Worm (Caenorhabditis elegans) whole organism, L4 larva: ENCODE results near the gene zipt-9.

ENCODE experiments used
- F10B5.3 ChIP-seq: sonication (generic microtip); optimal IDR thresholded peaks from 2 replicates; lab custom pipeline; 2016; ENCODE audit warnings: mild to moderate bottlenecking, missing genetic modification characterization, missing compliant biosample characterization
- F26F4.8 ChIP-seq: fragments of 200-800 bp; sonication (Bioruptor generic); conservative IDR thresholded peaks from 2 replicates; pipeline ENCODE4 v1.3.6; 2022; ENCODE audit warnings: missing genetic modification characterization, missing compliant biosample characterization
- F37D6.2 ChIP-seq: sonication (generic microtip); optimal IDR thresholded peaks from 2 replicates; lab custom pipeline; 2016; ENCODE audit warnings: mild to moderate bottlenecking, missing genetic modification characterization, missing compliant biosample characterization
- T26A8.4 ChIP-seq: fragments of 200-800 bp; sonication (Bioruptor generic); IDR thresholded peaks from 2 replicates; pipeline ENCODE4 v1.3.6; 2022; ENCODE audit warnings: missing genetic modification characterization, missing compliant biosample characterization
- Y105C5A.15 ChIP-seq: fragments of 200-800 bp; sonication (Bioruptor generic); IDR thresholded peaks from 2 replicates; pipeline ENCODE4 v1.3.6; 2022; ENCODE audit warnings: missing genetic modification characterization, missing compliant biosample characterization
- Y48G9A.11 ChIP-seq: fragments of 200-800 bp; sonication (Bioruptor generic); IDR thresholded peaks from 2 replicates; pipeline ENCODE4 v1.3.6; 2022; ENCODE audit warnings: missing genetic modification reagents, missing genetic modification characterization, missing compliant biosample characterization
- Y5F2A.4 ChIP-seq: fragments of 200-800 bp; sonication (Bioruptor generic); optimal IDR thresholded peaks from 2 replicates; lab custom pipeline; 2018; ENCODE audit warnings: mild to moderate bottlenecking, missing genetic modification characterization, missing compliant biosample characterization
- aha-1 ChIP-seq: fragments of 150-350 bp; peaks from one replicate; lab custom pipeline; 2014; ENCODE audit warnings: missing biosample characterization, missing genetic modification characterization
- aly-2 ChIP-seq: sonication (generic microtip); optimal IDR thresholded peaks from 2 replicates; lab custom pipeline; 2018; ENCODE audit warnings: missing biosample characterization, missing genetic modification characterization
- arid-1 ChIP-seq: fragments of 200-800 bp; sonication (Bioruptor generic); conservative IDR thresholded peaks from 2 replicates; pipeline ENCODE4 v1.3.6; 2022; ENCODE audit warnings: missing genetic modification reagents, missing genetic modification characterization, missing compliant biosample characterization
- ceh-32 ChIP-seq: sonication (generic microtip); optimal IDR thresholded peaks from 2 replicates; lab custom pipeline; 2016; ENCODE audit warnings: mild to moderate bottlenecking, missing genetic modification characterization, missing compliant biosample characterization; ENCODE audit not compliant: poor library complexity
- ceh-62 ChIP-seq: sonication (generic microtip); optimal IDR thresholded peaks from 2 replicates; lab custom pipeline; 2017; ENCODE audit warnings: missing biosample characterization, missing genetic modification characterization
- ceh-82 ChIP-seq: sonication (generic microtip); optimal IDR thresholded peaks from 2 replicates; lab custom pipeline; 2017; ENCODE audit warnings: missing biosample characterization, missing genetic modification characterization
- ces-1 ChIP-seq: fragments of 150-350 bp; sonication (generic microtip); optimal IDR thresholded peaks from 4 replicates; lab custom pipeline; 2014; ENCODE audit warnings: missing biosample characterization, missing genetic modification reagents, missing genetic modification characterization
- cey-2 ChIP-seq: sonication (generic microtip); optimal IDR thresholded peaks from 3 replicates; lab custom pipeline; 2017; ENCODE audit warnings: missing genetic modification characterization, mild to moderate bottlenecking, missing compliant biosample characterization, antibody characterized with exemption, borderline replicate concordance; ENCODE audit not compliant: insufficient read depth
- ctbp-1 ChIP-seq: fragments of 200-800 bp; sonication (Bioruptor generic); IDR thresholded peaks from 2 replicates; pipeline ENCODE4 v1.3.6; 2022; ENCODE audit warnings: missing genetic modification reagents, missing genetic modification characterization, missing compliant biosample characterization
- daf-12 ChIP-seq: fragments of 150-350 bp; optimal IDR thresholded peaks from 2 replicates; lab custom pipeline; 2014; ENCODE audit warnings: missing biosample characterization, missing genetic modification reagents, missing genetic modification characterization
- daf-8 ChIP-seq: fragments of 200-800 bp; sonication (Bioruptor generic); IDR thresholded peaks from 2 replicates; pipeline ENCODE4 v1.3.6; 2022; ENCODE audit warnings: missing genetic modification characterization, missing compliant biosample characterization
- dpl-1 ChIP-seq: fragments of 150-350 bp; optimal IDR thresholded peaks from 2 replicates; lab custom pipeline; 2014; ENCODE audit warnings: missing biosample characterization, missing genetic modification reagents, missing genetic modification characterization
- dve-1 ChIP-seq: sonication (generic microtip); optimal IDR thresholded peaks from 2 replicates; lab custom pipeline; 2017; ENCODE audit warnings: antibody characterized with exemption, mild to moderate bottlenecking, missing genetic modification characterization, missing compliant biosample characterization; ENCODE audit not compliant: insufficient read depth
- egl-27 ChIP-seq: sonication (generic microtip); optimal IDR thresholded peaks from 3 replicates; lab custom pipeline; 2017; ENCODE audit warnings: missing biosample characterization, missing genetic modification reagents, missing genetic modification characterization
- hif-1 ChIP-seq, 2 experiments: sonication (generic microtip); optimal IDR thresholded peaks; 2 replicates each; lab custom pipeline; 2016 to 2017; ENCODE audit warnings: missing compliant biosample characterization in 2 of 2, missing genetic modification characterization in 2 of 2, missing genetic modification reagents in 2 of 2, missing genotype in 2 of 2, mild to moderate bottlenecking in 1 of 2
- hlh-11 ChIP-seq: fragments of 200-800 bp; sonication (Bioruptor generic); optimal IDR thresholded peaks from 2 replicates; lab custom pipeline; 2018; ENCODE audit warnings: mild to moderate bottlenecking, missing genetic modification characterization, missing compliant biosample characterization
- hlh-30 ChIP-seq: sonication (generic microtip); optimal IDR thresholded peaks from 2 replicates; lab custom pipeline; 2017; ENCODE audit warnings: antibody characterized with exemption, mild to moderate bottlenecking, missing genetic modification characterization, missing compliant biosample characterization; ENCODE audit not compliant: insufficient read depth
- hmg-1.1 ChIP-seq: fragments of 200-800 bp; sonication (Bioruptor generic); IDR thresholded peaks from 2 replicates; pipeline ENCODE4 v1.3.6; 2022; ENCODE audit warnings: missing genetic modification reagents, missing genetic modification characterization, missing compliant biosample characterization
- jun-1 ChIP-seq: fragments of 150-350 bp; optimal IDR thresholded peaks from 2 replicates; lab custom pipeline; 2014; ENCODE audit warnings: missing biosample characterization, missing genetic modification reagents, missing genetic modification characterization
- lin-1 ChIP-seq: fragments of 200-800 bp; sonication (Bioruptor generic); IDR thresholded peaks from 2 replicates; pipeline ENCODE4 v1.3.6; 2022; ENCODE audit warnings: missing genetic modification reagents, missing genetic modification characterization, missing compliant biosample characterization
- lin-13 ChIP-seq: fragments of 150-350 bp; optimal IDR thresholded peaks from 2 replicates; lab custom pipeline; 2014; ENCODE audit warnings: missing biosample characterization, missing genetic modification reagents, missing genetic modification characterization
- lin-15B ChIP-seq: fragments of 150-350 bp; sonication (generic microtip); optimal IDR thresholded peaks from 3 replicates; lab custom pipeline; 2014; ENCODE audit warnings: missing biosample characterization, missing genetic modification characterization
- lin-38 ChIP-seq: fragments of 200-800 bp; sonication (Bioruptor generic); IDR thresholded peaks from 2 replicates; pipeline ENCODE4 v1.3.6; 2022; ENCODE audit warnings: missing genetic modification reagents, missing genetic modification characterization, missing compliant biosample characterization
- lir-3 ChIP-seq: sonication (generic microtip); optimal IDR thresholded peaks from 2 replicates; lab custom pipeline; 2016; ENCODE audit warnings: mild to moderate bottlenecking, missing genetic modification characterization, missing compliant biosample characterization
- mdl-1 ChIP-seq, 2 experiments: fragments of 150-350 bp in 1 of 2; sonication (generic microtip) in 1 of 2; optimal IDR thresholded peaks; 2 replicates each; lab custom pipeline; 2014 to 2017; ENCODE audit warnings: missing biosample characterization in 2 of 2, missing genetic modification characterization in 2 of 2
- mep-1 ChIP-seq: fragments of 150-350 bp; sonication (generic microtip); optimal IDR thresholded peaks from 3 replicates; lab custom pipeline; 2014; ENCODE audit warnings: missing biosample characterization, missing genetic modification characterization
- mes-2 ChIP-seq: sonication (generic microtip); optimal IDR thresholded peaks from 2 replicates; lab custom pipeline; 2016; ENCODE audit warnings: missing genotype, mild to moderate bottlenecking, missing genetic modification characterization, missing compliant biosample characterization; ENCODE audit not compliant: poor library complexity, severe bottlenecking
- nhr-11 ChIP-seq: fragments of 150-350 bp; optimal IDR thresholded peaks from 2 replicates; lab custom pipeline; 2014; ENCODE audit warnings: missing biosample characterization, missing genetic modification characterization
- nhr-111 ChIP-seq: fragments of 200-800 bp; sonication (Bioruptor generic); optimal IDR thresholded peaks from 2 replicates; lab custom pipeline; 2018; ENCODE audit warnings: mild to moderate bottlenecking, missing genetic modification characterization, missing compliant biosample characterization
- nhr-237 ChIP-seq: sonication (generic microtip); optimal IDR thresholded peaks from 2 replicates; lab custom pipeline; 2017; ENCODE audit warnings: missing biosample characterization, missing genetic modification characterization
- nhr-28 ChIP-seq: fragments of 150-350 bp; optimal IDR thresholded peaks from 2 replicates; lab custom pipeline; 2014; ENCODE audit warnings: missing biosample characterization, missing genetic modification characterization
- nhr-41 ChIP-seq: fragments of 200-800 bp; sonication (Bioruptor generic); IDR thresholded peaks from 2 replicates; pipeline ENCODE4 v1.3.6; 2022; ENCODE audit warnings: missing genetic modification reagents, missing genetic modification characterization, missing compliant biosample characterization
- nhr-48 ChIP-seq: sonication (generic microtip); optimal IDR thresholded peaks from 2 replicates; lab custom pipeline; 2016; ENCODE audit warnings: mild to moderate bottlenecking, missing genetic modification characterization, missing compliant biosample characterization
- nhr-6 ChIP-seq: fragments of 150-350 bp; optimal IDR thresholded peaks from 2 replicates; lab custom pipeline; 2014; ENCODE audit warnings: missing biosample characterization, missing genetic modification characterization
- nhr-76 ChIP-seq: fragments of 150-350 bp; optimal IDR thresholded peaks from 2 replicates; lab custom pipeline; 2014; ENCODE audit warnings: missing biosample characterization, missing genetic modification characterization
- nhr-77 ChIP-seq: fragments of 150-350 bp; optimal IDR thresholded peaks from 2 replicates; lab custom pipeline; 2014; ENCODE audit warnings: missing biosample characterization, missing genetic modification characterization
- php-3 ChIP-seq: fragments of 200-800 bp; sonication (Bioruptor generic); IDR thresholded peaks from 2 replicates; pipeline ENCODE4 v1.3.6; 2022; ENCODE audit warnings: missing genetic modification reagents, missing genetic modification characterization, missing compliant biosample characterization
- pqm-1 ChIP-seq: sonication (generic microtip); optimal IDR thresholded peaks from 2 replicates; lab custom pipeline; 2017; ENCODE audit warnings: missing biosample characterization, missing genetic modification characterization
- rbr-2 ChIP-seq: sonication (generic microtip); optimal IDR thresholded peaks from 2 replicates; lab custom pipeline; 2016; ENCODE audit warnings: missing genotype, missing genetic modification characterization, missing compliant biosample characterization
- snpc-1.2 ChIP-seq: fragments of 200-800 bp; sonication (Bioruptor generic); IDR thresholded peaks from 2 replicates; pipeline ENCODE4 v1.3.6; 2022; ENCODE audit warnings: missing genetic modification reagents, missing genetic modification characterization, missing compliant biosample characterization
- spr-1 ChIP-seq: sonication (generic microtip); optimal IDR thresholded peaks from 2 replicates; lab custom pipeline; 2016; ENCODE audit warnings: mild to moderate bottlenecking, missing genetic modification characterization, missing compliant biosample characterization
- spr-3 ChIP-seq: fragments of 200-800 bp; sonication (Bioruptor generic); optimal IDR thresholded peaks from 2 replicates; lab custom pipeline; 2018; ENCODE audit warnings: mild to moderate bottlenecking, missing genetic modification characterization, missing compliant biosample characterization
- unc-130 ChIP-seq: sonication (generic microtip); optimal IDR thresholded peaks from 2 replicates; lab custom pipeline; 2016; ENCODE audit warnings: missing genetic modification reagents, missing genetic modification characterization, missing compliant biosample characterization
- unc-39 ChIP-seq: sonication (generic microtip); optimal IDR thresholded peaks from 2 replicates; lab custom pipeline; 2017; ENCODE audit warnings: missing biosample characterization, missing genetic modification characterization
- zip-11 ChIP-seq: fragments of 200-800 bp; sonication (Bioruptor generic); IDR thresholded peaks from 2 replicates; pipeline ENCODE4 v1.3.6; 2022; ENCODE audit warnings: missing genetic modification characterization, missing compliant biosample characterization

zipt-9 gene

ce11 chrV:13678542-13678941 lies 36.5 kb downstream of the zipt-9 start, which contains the start of the genes tag-65 and ccz-1 (continued):
- peak; percentile 62 for TF ChIP-seq unc-130 (GFP tag; lab: Kevin White, UChicago)
- TF ChIP-seq hmg-1.1 (GFP tag; lab: Robert Waterston, UW), result peak; percentile 77; the same call in 1 of the 2 replicates
- TF ChIP-seq nhr-28 (tag; lab: Kevin White, UChicago), result peak; percentile 49
- no peak for TF ChIP-seq lin-15B
- no peak for TF ChIP-seq Y105C5A.15 (GFP tag; lab: Robert Waterston, UW)
- TF ChIP-seq snpc-1.2 (GFP tag; lab: Robert Waterston, UW), result peak; percentile 54; the same call in 1 of the 2 replicates
- no peak for TF ChIP-seq pqm-1 (tag; lab: Kevin White, UChicago)
- TF ChIP-seq lir-3, result no peak
- no peak for TF ChIP-seq ceh-82 (tag; lab: Kevin White, UChicago)
- TF ChIP-seq hif-1 (tag; optimal IDR thresholded peaks at IDR 0.05; lab: Kevin White, UChicago), result no peak
- TF ChIP-seq ces-1, result no peak
- peak; percentile 78 for TF ChIP-seq rbr-2
- TF ChIP-seq F10B5.3 (tag; lab: Kevin White, UChicago), result peak; percentile 66
- no peak for TF ChIP-seq php-3 (GFP tag; lab: Robert Waterston, UW)
- peak; percentile 94 for TF ChIP-seq nhr-6 (tag; lab: Kevin White, UChicago)
- no peak for TF ChIP-seq ceh-62 (tag; lab: Kevin White, UChicago)
- TF ChIP-seq nhr-237 (tag; lab: Kevin White, UChicago), result no peak
- no peak for TF ChIP-seq cey-2
- no peak for TF ChIP-seq unc-39 (tag; lab: Kevin White, UChicago)
- TF ChIP-seq egl-27, result no peak
- peak; percentile 73 for TF ChIP-seq hlh-11 (tag; lab: Kevin White, UChicago)
- TF ChIP-seq mdl-1 (tag; optimal IDR thresholded peaks at IDR 0.05; lab: Kevin White, UChicago), result peak in 1 of 2 experiments; percentile 27
- no peak; the same call in 1 of the 2 replicates for TF ChIP-seq arid-1 (GFP tag; lab: Robert Waterston, UW)
- no peak for TF ChIP-seq F26F4.8 (GFP tag; lab: Robert Waterston, UW)
- TF ChIP-seq mes-2, result peak; percentile 90
- TF ChIP-seq nhr-111 (GFP tag; lab: Kevin White, UChicago), result no peak
- peak; percentile 92 for TF ChIP-seq dve-1 (tag; lab: Kevin White, UChicago)
- TF ChIP-seq ceh-32 (tag; lab: Kevin White, UChicago), result no peak
- peak; percentile 38 for TF ChIP-seq nhr-11 (tag; lab: Kevin White, UChicago)
- TF ChIP-seq zip-11 (GFP tag; lab: Robert Waterston, UW), result no peak
- TF ChIP-seq Y5F2A.4 (GFP tag; lab: Kevin White, UChicago), result no peak
- TF ChIP-seq nhr-77 (tag; lab: Kevin White, UChicago), result no peak
- no peak for TF ChIP-seq daf-8 (GFP tag; lab: Robert Waterston, UW)
- TF ChIP-seq nhr-41, result no peak
- TF ChIP-seq aha-1, result peak; percentile 83
- no peak for TF ChIP-seq hlh-30 (tag; lab: Kevin White, UChicago)
- TF ChIP-seq spr-1 (tag; lab: Kevin White, UChicago), result peak; percentile 54
- peak; percentile 87 for TF ChIP-seq dpl-1 (GFP tag; lab: Kevin White, UChicago)
- TF ChIP-seq spr-3 (GFP tag; lab: Kevin White, UChicago), result peak; percentile 39
- TF ChIP-seq jun-1 (tag; lab: Kevin White, UChicago), result peak; percentile 41
- peak; percentile 90 for TF ChIP-seq lin-38
- peak; percentile 87 for TF ChIP-seq T26A8.4
- no peak for TF ChIP-seq daf-12 (tag; lab: Kevin White, UChicago)
- TF ChIP-seq nhr-76, result no peak
- no peak for TF ChIP-seq aly-2 (tag; lab: Kevin White, UChicago)
- peak; percentile 91 for TF ChIP-seq mep-1 (tag; lab: Kevin White, UChicago)
- TF ChIP-seq nhr-48 (tag; lab: Kevin White, UChicago), result peak; percentile 76
- TF ChIP-seq F37D6.2 (tag; lab: Kevin White, UChicago), result peak; percentile 76
- TF ChIP-seq lin-13, result peak; percentile 40
- TF ChIP-seq lin-1 (GFP tag; lab: Robert Waterston, UW), result peak; percentile 15; the same call in 1 of the 2 replicates
- TF ChIP-seq ctbp-1 (GFP tag; lab: Robert Waterston, UW), result peak; percentile 73; the same call in 1 of the 2 replicates
- 0 out of 2 replicates have a peak, but pooled peaks have one; percentile 49 for TF ChIP-seq Y48G9A.11 (GFP tag; lab: Robert Waterston, UW)
